Fruit fly (Drosophila melanogaster) whole organism, embryonic: ENCODE measurements around the gene Ldh.
A peak's percentile ranks its signal among the peaks of the same experiment; 100 is the strongest.

Experiments
- Ada2b ChIP-seq: fragments of 200-800 bp; sonication (Bioruptor generic); IDR thresholded peaks from 2 replicates; pipeline ENCODE4 v1.3.6; 2022; ENCODE audit warnings: missing biosample characterization, missing genetic modification characterization
- Blimp-1 ChIP-seq: fragments of 200-800 bp; sonication (Bioruptor generic); optimal IDR thresholded peaks from 3 replicates; lab custom pipeline; 2018; ENCODE audit warnings: missing biosample characterization, missing genetic modification characterization, mild to moderate bottlenecking, moderate library complexity, missing genetic modification reagents
- CG10654 ChIP-seq: fragments of 200-800 bp; sonication (Bioruptor generic); optimal IDR thresholded peaks from 2 replicates; lab custom pipeline; 2016; ENCODE audit warnings: missing biosample characterization, missing genetic modification characterization
- CG11456 ChIP-seq: fragments of 200-800 bp; sonication (Bioruptor generic); IDR thresholded peaks from 3 replicates; pipeline ENCODE4 v1.3.6; 2022; ENCODE audit warnings: missing biosample characterization, missing genetic modification characterization
- CG11504 ChIP-seq: fragments of 200-800 bp; sonication (Bioruptor generic); optimal IDR thresholded peaks from 3 replicates; lab custom pipeline; 2019; ENCODE audit warnings: missing biosample characterization, mild to moderate bottlenecking, missing genetic modification characterization, moderate library complexity
- CG13424 ChIP-seq: fragments of 200-800 bp; sonication (Bioruptor generic); optimal IDR thresholded peaks from 2 replicates; lab custom pipeline; 2019; ENCODE audit warnings: missing biosample characterization, mild to moderate bottlenecking, missing genetic modification characterization, moderate library complexity
- CG14014 ChIP-seq: fragments of 200-800 bp; sonication (Bioruptor generic); IDR thresholded peaks from 2 replicates; pipeline ENCODE4 v1.3.6; 2022; ENCODE audit warnings: missing biosample characterization, missing genetic modification characterization
- CG14441 ChIP-seq: fragments of 200-800 bp; sonication (Bioruptor generic); IDR thresholded peaks from 2 replicates; pipeline ENCODE4 v1.3.6; 2022; ENCODE audit warnings: missing biosample characterization, missing genetic modification characterization
- CG17328 ChIP-seq: fragments of 200-800 bp; sonication (Bioruptor generic); IDR thresholded peaks from 2 replicates; pipeline ENCODE4 v1.3.6; 2022; ENCODE audit warnings: missing biosample characterization, missing genetic modification characterization
- CG18619 ChIP-seq: fragments of 200-800 bp; sonication (Bioruptor generic); optimal IDR thresholded peaks from 3 replicates; lab custom pipeline; 2017; ENCODE audit warnings: missing biosample characterization, mild to moderate bottlenecking, missing genetic modification characterization
- CG2712 ChIP-seq: fragments of 200-800 bp; optimal IDR thresholded peaks from 3 replicates; lab custom pipeline; 2019; ENCODE audit warnings: missing biosample characterization, mild to moderate bottlenecking, missing genetic modification characterization, moderate library complexity
- CG2889 ChIP-seq: fragments of 200-800 bp; sonication (Bioruptor generic); IDR thresholded peaks from 3 replicates; pipeline ENCODE4 v1.3.6; 2022; ENCODE audit warnings: missing biosample characterization, missing genetic modification characterization
- CG32532 ChIP-seq: fragments of 200-800 bp; sonication (Bioruptor generic); IDR thresholded peaks from 2 replicates; pipeline ENCODE4 v1.3.6; 2022; ENCODE audit warnings: missing biosample characterization, missing genetic modification characterization
- CG32772 ChIP-seq: fragments of 200-800 bp; sonication (Bioruptor generic); IDR thresholded peaks from 2 replicates; pipeline ENCODE4 v1.3.6; 2022; ENCODE audit warnings: missing biosample characterization, missing genetic modification characterization
- CG4424 ChIP-seq: fragments of 200-800 bp; sonication (Bioruptor generic); optimal IDR thresholded peaks from 3 replicates; lab custom pipeline; 2016; ENCODE audit warnings: missing biosample characterization, missing genetic modification characterization
- CG6689 ChIP-seq: fragments of 200-800 bp; sonication (Bioruptor generic); IDR thresholded peaks from 2 replicates; pipeline ENCODE4 v1.3.6; 2022; ENCODE audit warnings: missing biosample characterization, missing genetic modification characterization
- CG8281 ChIP-seq: fragments of 200-800 bp; sonication (Bioruptor generic); optimal IDR thresholded peaks from 2 replicates; lab custom pipeline; 2018; ENCODE audit warnings: missing biosample characterization, mild to moderate bottlenecking, missing genetic modification characterization, moderate library complexity
- CG8388 ChIP-seq: fragments of 200-800 bp; sonication (Bioruptor generic); optimal IDR thresholded peaks from 2 replicates; lab custom pipeline; 2019; ENCODE audit warnings: missing biosample characterization, mild to moderate bottlenecking, missing genetic modification characterization, moderate library complexity
- CG8765 ChIP-seq: fragments of 200-800 bp; sonication (Bioruptor generic); IDR thresholded peaks from 2 replicates; pipeline ENCODE4 v1.3.6; 2022; ENCODE audit warnings: missing biosample characterization, missing genetic modification characterization
- CG9215 ChIP-seq: fragments of 200-800 bp; sonication (Bioruptor generic); IDR thresholded peaks from 2 replicates; pipeline ENCODE4 v1.3.6; 2022; ENCODE audit warnings: missing biosample characterization, missing genetic modification characterization
- CG9609 ChIP-seq: fragments of 200-800 bp; sonication (Bioruptor generic); optimal IDR thresholded peaks from 3 replicates; lab custom pipeline; 2016; ENCODE audit warnings: missing biosample characterization, missing genetic modification characterization
- Doc3 ChIP-seq: fragments of 200-800 bp; sonication (Bioruptor generic); IDR thresholded peaks from 3 replicates; pipeline ENCODE4 v1.3.6; 2022; ENCODE audit warnings: missing biosample characterization, missing genetic modification characterization; ENCODE audit not compliant: partially characterized antibody
- Dp ChIP-seq: fragments of 200-800 bp; sonication (Bioruptor generic); optimal IDR thresholded peaks from 2 replicates; lab custom pipeline; 2018; ENCODE audit warnings: missing biosample characterization, mild to moderate bottlenecking, missing genetic modification characterization, moderate library complexity
- Drgx ChIP-seq: fragments of 200-800 bp; sonication (Bioruptor generic); IDR thresholded peaks from 2 replicates; pipeline ENCODE4 v1.3.6; 2022; ENCODE audit warnings: missing biosample characterization, missing genetic modification characterization
- E2f2 ChIP-seq: fragments of 200-800 bp; sonication (Bioruptor generic); IDR thresholded peaks from 2 replicates; pipeline ENCODE4 v1.3.6; 2022; ENCODE audit warnings: missing biosample characterization, missing genetic modification characterization
- Ets65A ChIP-seq: fragments of 200-800 bp; sonication (Bioruptor generic); peaks from one replicate; lab custom pipeline; 2016; ENCODE audit warnings: missing biosample characterization, missing genetic modification characterization
- HLH3B ChIP-seq: fragments of 200-800 bp; sonication (Bioruptor generic); IDR thresholded peaks from 2 replicates; pipeline ENCODE4 v1.3.6; 2022; ENCODE audit warnings: missing biosample characterization, missing genetic modification characterization
- HLH4C ChIP-seq: fragments of 200-800 bp; sonication (Bioruptor generic); IDR thresholded peaks from 3 replicates; pipeline ENCODE4 v1.3.6; 2022; ENCODE audit warnings: missing biosample characterization, missing genetic modification characterization; ENCODE audit not compliant: partially characterized antibody
- Hr39 ChIP-seq: fragments of >200 bp; optimal IDR thresholded peaks from 2 replicates; lab custom pipeline; 2017
- Hr51 ChIP-seq, 2 experiments: fragments of 200-800 bp; sonication (Bioruptor generic); optimal IDR thresholded peaks; 2 replicates in 1 of 2; 3 replicates in 1 of 2; lab custom pipeline; 2016 to 2018; ENCODE audit warnings: missing biosample characterization in 2 of 2, missing genetic modification characterization in 2 of 2, mild to moderate bottlenecking in 1 of 2, moderate library complexity in 1 of 2
- Sox102F ChIP-seq: fragments of 200-800 bp; sonication (Bioruptor generic); optimal IDR thresholded peaks from 2 replicates; lab custom pipeline; 2018; ENCODE audit warnings: missing biosample characterization, mild to moderate bottlenecking, missing genetic modification characterization, moderate library complexity
- bcd ChIP-seq: fragments of 200-800 bp; sonication (Bioruptor generic); optimal IDR thresholded peaks from 2 replicates; lab custom pipeline; 2017; ENCODE audit warnings: missing biosample characterization, mild to moderate bottlenecking, missing genetic modification characterization
- chif ChIP-seq, 2 experiments: fragments of 200-800 bp; sonication (Bioruptor generic); optimal IDR thresholded peaks; 3 replicates each; lab custom pipeline; 2016; ENCODE audit warnings: missing biosample characterization in 2 of 2, missing genetic modification characterization in 2 of 2
- disco-r ChIP-seq: fragments of 200-800 bp; sonication (Bioruptor generic); optimal IDR thresholded peaks from 2 replicates; lab custom pipeline; 2016; ENCODE audit warnings: missing biosample characterization, missing genetic modification characterization
- dpn ChIP-seq, 2 experiments: fragments of 200-800 bp; sonication (Bioruptor generic); optimal IDR thresholded peaks; 3 replicates each; lab custom pipeline; 2016; ENCODE audit warnings: missing biosample characterization in 2 of 2, missing genetic modification characterization in 2 of 2
- esg ChIP-seq: fragments of 200-800 bp; sonication (Bioruptor generic); conservative IDR thresholded peaks from 2 replicates; pipeline ENCODE4 v1.3.6; 2022; ENCODE audit warnings: missing biosample characterization, missing genetic modification characterization
- eve ChIP-seq, 2 experiments: fragments of >200 bp; optimal IDR thresholded peaks; 2 replicates each; lab custom pipeline; 2017; ENCODE audit warnings: missing biosample characterization in 2 of 2, missing genetic modification characterization in 2 of 2
- grn ChIP-seq: fragments of 200-800 bp; sonication (Bioruptor generic); optimal IDR thresholded peaks from 3 replicates; lab custom pipeline; 2017; ENCODE audit warnings: missing biosample characterization, missing genetic modification characterization
- hkb ChIP-seq, 2 experiments: fragments of 200-800 bp in 1 of 2; fragments of >200 bp in 1 of 2; sonication (Bioruptor generic) in 1 of 2; IDR thresholded peaks in 1 of 2; optimal IDR thresholded peaks in 1 of 2; 2 replicates each; pipeline versions ENCODE4 v1.3.6 to Lab custom; 2017 to 2022; ENCODE audit warnings: missing biosample characterization in 1 of 2, missing genetic modification characterization in 1 of 2
- ind ChIP-seq: fragments of 200-800 bp; sonication (Bioruptor generic); optimal IDR thresholded peaks from 3 replicates; lab custom pipeline; 2016; ENCODE audit warnings: missing biosample characterization, missing genetic modification characterization
- lilli ChIP-seq: fragments of 200-800 bp; sonication (Bioruptor generic); optimal IDR thresholded peaks from 3 replicates; lab custom pipeline; 2016; ENCODE audit warnings: missing biosample characterization, missing genetic modification characterization
- lmd ChIP-seq: fragments of 200-800 bp; sonication (Bioruptor generic); IDR thresholded peaks from 2 replicates; pipeline ENCODE4 v1.3.6; 2022; ENCODE audit warnings: missing biosample characterization, missing genetic modification characterization
- mam ChIP-seq: fragments of 200-800 bp; sonication (Bioruptor generic); optimal IDR thresholded peaks from 3 replicates; lab custom pipeline; 2016; ENCODE audit warnings: missing biosample characterization, missing genetic modification characterization
- otp ChIP-seq: fragments of 200-800 bp; sonication (Bioruptor generic); IDR thresholded peaks from 3 replicates; pipeline ENCODE4, ENCODE4 v1.3.6; 2022; ENCODE audit warnings: missing biosample characterization, missing genetic modification characterization
- phol ChIP-seq: fragments of 200-800 bp; sonication (Bioruptor generic); optimal IDR thresholded peaks from 3 replicates; lab custom pipeline; 2018; ENCODE audit warnings: missing biosample characterization, mild to moderate bottlenecking, missing genetic modification characterization, moderate library complexity
- prd ChIP-seq, 3 experiments: fragments of >200 bp in 2 of 3; fragments of 200-800 bp in 1 of 3; sonication (Bioruptor generic) in 1 of 3; optimal IDR thresholded peaks in 2 of 3; IDR thresholded peaks in 1 of 3; 2 replicates in 2 of 3; 3 replicates in 1 of 3; pipeline versions ENCODE4 v1.3.6 to Lab custom; 2017 to 2022; ENCODE audit warnings: missing biosample characterization in 1 of 3, missing genetic modification characterization in 1 of 3
- pum ChIP-seq: fragments of 200-800 bp; sonication (Bioruptor generic); optimal IDR thresholded peaks from 2 replicates; lab custom pipeline; 2016; ENCODE audit warnings: missing biosample characterization, missing genetic modification characterization
- row ChIP-seq: fragments of 200-800 bp; sonication (Bioruptor generic); IDR thresholded peaks from 3 replicates; pipeline ENCODE4 v1.3.6; 2022; ENCODE audit warnings: missing biosample characterization, missing genetic modification characterization
- slbo ChIP-seq: fragments of 200-800 bp; sonication (Bioruptor generic); IDR thresholded peaks from 2 replicates; pipeline ENCODE4 v1.3.6; 2022; ENCODE audit warnings: missing biosample characterization, missing genetic modification characterization
- wdn ChIP-seq: fragments of 200-800 bp; sonication (Bioruptor generic); IDR thresholded peaks from 2 replicates; pipeline ENCODE4 v1.3.6; 2022; ENCODE audit warnings: missing biosample characterization, missing genetic modification characterization

Ldh gene

dm6 chr3L:6220187-6220586 lies 42.3 kb downstream of the Ldh start, which contains the start of gene CG33946 (continued):
- TF ChIP-seq CG11456 (GFP tag; lab: Robert Waterston, UW) (peak; percentile 61; the same call in 1 of the 3 replicates), wdn (GFP tag; lab: Robert Waterston, UW) (peak; percentile 9; the same call in 1 of the 2 replicates), Doc3 (GFP tag; lab: Robert Waterston, UW) (no peak), disco-r (GFP tag; lab: Kevin White, UChicago) (no peak), CG9215 (GFP tag; lab: Robert Waterston, UW) (peak; percentile 34; the same call in 1 of the 2 replicates), ind (GFP tag; lab: Kevin White, UChicago) (peak; percentile 2), CG32532 (GFP tag; lab: Robert Waterston, UW) (0 out of 2 replicates have a peak, but pooled peaks have one; percentile 19), prd (optimal IDR thresholded peaks at IDR 0.05; lab: Kevin White, UChicago) (no peak), prd (GFP tag; IDR thresholded peaks at IDR 0.05; lab: Robert Waterston, UW) (peak; percentile 73; the same call in 2 of the 3 replicates), Ets65A (peak; percentile 39), lilli (GFP tag; lab: Kevin White, UChicago) (peak; percentile 13), HLH4C (GFP tag; lab: Robert Waterston, UW) (no peak), E2f2 (GFP tag; lab: Robert Waterston, UW) (no peak), HLH3B (GFP tag; lab: Robert Waterston, UW) (0 out of 2 replicates have a peak, but pooled peaks have one; percentile 42), CG14441 (GFP tag; lab: Robert Waterston, UW) (peak; percentile 57), CG6689 (GFP tag; lab: Robert Waterston, UW) (peak; percentile 59; the same call in 1 of the 2 replicates), Ada2b (GFP tag; lab: Robert Waterston, UW) (peak; percentile 53), CG8388 (no peak), Dp (GFP tag; lab: Kevin White, UChicago) (no peak), CG2712 (peak; percentile 23), Hr51 (GFP tag; optimal IDR thresholded peaks at IDR 0.05; lab: Kevin White, UChicago) (no peak), CG18619 (GFP tag; lab: Kevin White, UChicago) (no peak), CG4424 (GFP tag; lab: Kevin White, UChicago) (peak; percentile 35), Drgx (GFP tag; lab: Robert Waterston, UW) (peak; percentile 81), CG17328 (GFP tag; lab: Robert Waterston, UW) (peak; percentile 37; the same call in 1 of the 2 replicates), hkb (optimal IDR thresholded peaks at IDR 0.05; lab: Kevin White, UChicago) (no peak), hkb (GFP tag; IDR thresholded peaks at IDR 0.05; lab: Robert Waterston, UW) (peak; percentile 24; the same call in 1 of the 2 replicates), row (GFP tag; lab: Robert Waterston, UW) (peak; percentile 53), Sox102F (GFP tag; lab: Kevin White, UChicago) (peak; percentile 20), dpn (GFP tag; optimal IDR thresholded peaks at IDR 0.05; lab: Kevin White, UChicago) (peak in 1 of 2 experiments; percentile 40), phol (tag; lab: Kevin White, UChicago) (peak; percentile 43), CG11504 (tag; lab: Kevin White, UChicago) (peak; percentile 13), CG9609 (GFP tag; lab: Kevin White, UChicago) (peak; percentile 43), Hr39 (lab: Kevin White, UChicago) (no peak), CG2889 (GFP tag; lab: Robert Waterston, UW) (no peak), mam (GFP tag; lab: Kevin White, UChicago) (peak; percentile 5), slbo (GFP tag; lab: Robert Waterston, UW) (peak; percentile 51), CG32772 (GFP tag; lab: Robert Waterston, UW) (peak; percentile 26; the same call in 1 of the 2 replicates), CG13424 (tag; lab: Kevin White, UChicago) (no peak), bcd (GFP tag; lab: Kevin White, UChicago) (no peak), pum (GFP tag; lab: Kevin White, UChicago) (peak; percentile 6), CG8765 (peak; percentile 46; the same call in 1 of the 2 replicates), CG10654 (GFP tag; lab: Kevin White, UChicago) (peak; percentile 21), eve (GFP tag; optimal IDR thresholded peaks at IDR 0.05; lab: Kevin White, UChicago) (peak in 1 of 2 experiments; percentile 15), Blimp-1 (peak; percentile 12), chif (GFP tag; optimal IDR thresholded peaks at IDR 0.05; lab: Kevin White, UChicago) (peak; percentile 20 to 50), grn (GFP tag; lab: Kevin White, UChicago) (no peak), esg (GFP tag; lab: Robert Waterston, UW) (peak; percentile 54), lmd (GFP tag; lab: Robert Waterston, UW) (peak; percentile 61), CG8281 (tag; lab: Kevin White, UChicago) (no peak), CG14014 (GFP tag; lab: Robert Waterston, UW) (0 out of 2 replicates have a peak, but pooled peaks have one; percentile 16), otp (0 out of 3 replicates have a peak, but pooled peaks have one; percentile 22)
